Fruit fly (Drosophila melanogaster) whole organism, embryonic: Measurements from ENCODE around the gene Sec10.

Source experiments
- ATbp ChIP-seq: fragments of 200-800 bp; sonication (Bioruptor generic); optimal IDR thresholded peaks from 2 replicates; lab custom pipeline; 2017; ENCODE audit warnings: missing biosample characterization, mild to moderate bottlenecking, missing genetic modification characterization, missing genetic modification reagents
- Atf6 ChIP-seq: fragments of 200-800 bp; sonication (Bioruptor generic); IDR thresholded peaks from 2 replicates; pipeline ENCODE4 v1.3.6; 2022; ENCODE audit warnings: missing biosample characterization, missing genetic modification characterization
- B-H2 ChIP-seq: fragments of 200-800 bp; sonication (Bioruptor generic); optimal IDR thresholded peaks from 2 replicates; lab custom pipeline; 2018; ENCODE audit warnings: missing biosample characterization, mild to moderate bottlenecking, missing genetic modification characterization
- CG10274 ChIP-seq: fragments of 200-800 bp; sonication (Bioruptor generic); optimal IDR thresholded peaks from 3 replicates; lab custom pipeline; 2017; ENCODE audit warnings: missing biosample characterization, mild to moderate bottlenecking, missing genetic modification characterization
- CG11560 ChIP-seq: fragments of 200-800 bp; sonication (Bioruptor generic); IDR thresholded peaks from 3 replicates; pipeline ENCODE4 v1.3.6; 2022; ENCODE audit warnings: missing biosample characterization, missing genetic modification characterization
- CG11695 ChIP-seq: fragments of 200-800 bp; sonication (Bioruptor generic); IDR thresholded peaks from 3 replicates; pipeline ENCODE4 v1.3.6; 2022; ENCODE audit warnings: missing biosample characterization, missing genetic modification characterization
- CG12299 ChIP-seq: fragments of 200-800 bp; sonication (Bioruptor generic); optimal IDR thresholded peaks from 2 replicates; lab custom pipeline; 2018; ENCODE audit warnings: missing biosample characterization, mild to moderate bottlenecking, missing genetic modification characterization
- CG13123 ChIP-seq: fragments of 200-800 bp; sonication (Bioruptor generic); optimal IDR thresholded peaks from 2 replicates; lab custom pipeline; 2016; ENCODE audit warnings: missing biosample characterization, missing genetic modification characterization
- CG13894 ChIP-seq: fragments of 200-800 bp; sonication (Bioruptor generic); optimal IDR thresholded peaks from 3 replicates; lab custom pipeline; 2018; ENCODE audit warnings: missing biosample characterization, mild to moderate bottlenecking, missing genetic modification characterization, moderate library complexity
- CG17359 ChIP-seq: fragments of 200-800 bp; sonication (Bioruptor generic); optimal IDR thresholded peaks from 3 replicates; lab custom pipeline; 2018; ENCODE audit warnings: missing biosample characterization, mild to moderate bottlenecking, missing genetic modification characterization, moderate library complexity
- CG34224 ChIP-seq: fragments of 200-800 bp; sonication (Bioruptor generic); IDR thresholded peaks from 3 replicates; pipeline ENCODE4 v1.3.6; 2022; ENCODE audit warnings: missing biosample characterization, missing genetic modification characterization; ENCODE audit not compliant: partially characterized antibody
- CG34422 ChIP-seq: fragments of 200-800 bp; sonication (Bioruptor generic); IDR thresholded peaks from 3 replicates; pipeline ENCODE4 v1.3.6; 2022; ENCODE audit warnings: missing biosample characterization, missing genetic modification characterization
- CG7357 ChIP-seq: fragments of 200-800 bp; sonication (Bioruptor generic); IDR thresholded peaks from 3 replicates; pipeline ENCODE4 v1.3.6; 2022; ENCODE audit warnings: missing biosample characterization, missing genetic modification characterization
- CG8281 ChIP-seq: fragments of 200-800 bp; sonication (Bioruptor generic); optimal IDR thresholded peaks from 2 replicates; lab custom pipeline; 2018; ENCODE audit warnings: missing biosample characterization, mild to moderate bottlenecking, missing genetic modification characterization, moderate library complexity
- CHES-1-like ChIP-seq: fragments of 200-800 bp; sonication (Bioruptor generic); optimal IDR thresholded peaks from 2 replicates; lab custom pipeline; 2016; ENCODE audit warnings: missing biosample characterization, missing genetic modification characterization
- Dbx ChIP-seq: fragments of 200-800 bp; sonication (Bioruptor generic); IDR thresholded peaks from 3 replicates; pipeline ENCODE4 v1.3.6; 2022; ENCODE audit warnings: missing biosample characterization, missing genetic modification characterization
- Dek ChIP-seq: fragments of 200-800 bp; sonication (Bioruptor generic); optimal IDR thresholded peaks from 3 replicates; lab custom pipeline; 2019; ENCODE audit warnings: missing biosample characterization, mild to moderate bottlenecking, missing genetic modification characterization, moderate library complexity
- Dp ChIP-seq: fragments of 200-800 bp; sonication (Bioruptor generic); optimal IDR thresholded peaks from 2 replicates; lab custom pipeline; 2018; ENCODE audit warnings: missing biosample characterization, mild to moderate bottlenecking, missing genetic modification characterization, moderate library complexity
- Elba2 ChIP-seq: fragments of 200-800 bp; sonication (Bioruptor generic); optimal IDR thresholded peaks from 3 replicates; lab custom pipeline; 2016; ENCODE audit warnings: missing biosample characterization, missing genetic modification characterization
- Gsc ChIP-seq: fragments of 200-800 bp; sonication (Bioruptor generic); IDR thresholded peaks from 2 replicates; pipeline ENCODE4 v1.3.6; 2022; ENCODE audit warnings: missing biosample characterization, missing genetic modification characterization
- H15 ChIP-seq: fragments of 200-800 bp; sonication (Bioruptor generic); IDR thresholded peaks from 3 replicates; pipeline ENCODE4 v1.3.6; 2022; ENCODE audit warnings: missing biosample characterization, missing genetic modification characterization
- HHEX ChIP-seq: fragments of 200-800 bp; sonication (Bioruptor generic); optimal IDR thresholded peaks from 3 replicates; lab custom pipeline; 2017; ENCODE audit warnings: missing biosample characterization, mild to moderate bottlenecking, missing genetic modification characterization, missing genetic modification reagents
- Kr ChIP-seq: fragments of 200-800 bp; sonication (Bioruptor generic); optimal IDR thresholded peaks from 2 replicates; lab custom pipeline; 2017; ENCODE audit warnings: missing biosample characterization, mild to moderate bottlenecking, missing genetic modification characterization
- Meics ChIP-seq: fragments of 200-800 bp; sonication (Bioruptor generic); optimal IDR thresholded peaks from 2 replicates; lab custom pipeline; 2017; ENCODE audit warnings: missing biosample characterization, mild to moderate bottlenecking, missing genetic modification characterization
- Mrtf ChIP-seq: fragments of 200-800 bp; sonication (Bioruptor generic); IDR thresholded peaks from 3 replicates; pipeline ENCODE4 v1.3.6; 2022; ENCODE audit warnings: missing biosample characterization, missing genetic modification characterization
- NfI ChIP-seq: fragments of 200-800 bp; sonication (Bioruptor generic); optimal IDR thresholded peaks from 3 replicates; lab custom pipeline; 2018; ENCODE audit warnings: missing biosample characterization, mild to moderate bottlenecking, missing genetic modification characterization, moderate library complexity
- Rfx ChIP-seq: fragments of 200-800 bp; sonication (Bioruptor generic); IDR thresholded peaks from 2 replicates; pipeline ENCODE4 v1.3.6; 2022; ENCODE audit warnings: missing biosample characterization, missing genetic modification characterization
- Sin3A ChIP-seq: fragments of >200 bp; optimal IDR thresholded peaks from 2 replicates; lab custom pipeline; 2018
- Sox100B ChIP-seq: fragments of 200-800 bp; sonication (Bioruptor generic); optimal IDR thresholded peaks from 3 replicates; lab custom pipeline; 2018; ENCODE audit warnings: missing biosample characterization, mild to moderate bottlenecking, missing genetic modification characterization
- Usf ChIP-seq: fragments of 200-800 bp; sonication (Bioruptor generic); optimal IDR thresholded peaks from 2 replicates; lab custom pipeline; 2017; ENCODE audit warnings: missing genotype, missing biosample characterization, missing genetic modification characterization
- Vsx1 ChIP-seq: fragments of 200-800 bp; sonication (Bioruptor generic); optimal IDR thresholded peaks from 2 replicates; lab custom pipeline; 2017; ENCODE audit warnings: missing biosample characterization, mild to moderate bottlenecking, missing genetic modification characterization, missing genetic modification reagents
- ap ChIP-seq: fragments of 200-800 bp; sonication (Bioruptor generic); IDR thresholded peaks from 2 replicates; pipeline ENCODE4 v1.3.6; 2022; ENCODE audit warnings: missing biosample characterization, missing genetic modification characterization
- ase ChIP-seq: fragments of 200-800 bp; sonication (Bioruptor generic); IDR thresholded peaks from 3 replicates; pipeline ENCODE4 v1.3.6; 2022; ENCODE audit warnings: missing biosample characterization, missing genetic modification characterization
- az2 ChIP-seq: fragments of 200-800 bp; sonication (Bioruptor generic); optimal IDR thresholded peaks from 3 replicates; lab custom pipeline; 2016; ENCODE audit warnings: missing biosample characterization, missing genetic modification characterization
- bigmax ChIP-seq: fragments of 200-800 bp; sonication (Bioruptor generic); optimal IDR thresholded peaks from 2 replicates; lab custom pipeline; 2018; ENCODE audit warnings: missing biosample characterization, mild to moderate bottlenecking, missing genetic modification characterization
- cas ChIP-seq: fragments of 200-800 bp; sonication (Bioruptor generic); IDR thresholded peaks from 2 replicates; pipeline ENCODE4 v1.3.6; 2022; ENCODE audit warnings: missing biosample characterization, missing genetic modification characterization
- cg ChIP-seq: fragments of 200-800 bp; sonication (Bioruptor generic); optimal IDR thresholded peaks from 3 replicates; lab custom pipeline; 2019; ENCODE audit warnings: missing biosample characterization, mild to moderate bottlenecking, missing genetic modification characterization, moderate library complexity
- dpn ChIP-seq, 2 experiments: fragments of 200-800 bp; sonication (Bioruptor generic); optimal IDR thresholded peaks; 3 replicates each; lab custom pipeline; 2016; ENCODE audit warnings: missing biosample characterization in 2 of 2, missing genetic modification characterization in 2 of 2
- fru ChIP-seq: fragments of >200 bp; optimal IDR thresholded peaks from 2 replicates; lab custom pipeline; 2017
- mld ChIP-seq: fragments of 200-800 bp; sonication (Bioruptor generic); IDR thresholded peaks from 3 replicates; pipeline ENCODE4 v1.3.6; 2022; ENCODE audit warnings: missing biosample characterization, missing genetic modification characterization; ENCODE audit not compliant: partially characterized antibody
- nerfin-2 ChIP-seq: fragments of 200-800 bp; sonication (Bioruptor generic); IDR thresholded peaks from 2 replicates; pipeline ENCODE4 v1.3.6; 2022; ENCODE audit warnings: missing biosample characterization, missing genetic modification characterization; ENCODE audit not compliant: partially characterized antibody
- onecut ChIP-seq: fragments of 200-800 bp; sonication (Bioruptor generic); IDR thresholded peaks from 2 replicates; pipeline ENCODE4 v1.3.6; 2022; ENCODE audit warnings: missing biosample characterization, missing genetic modification characterization
- pho ChIP-seq: fragments of 200-800 bp; sonication (Bioruptor generic); optimal IDR thresholded peaks from 2 replicates; lab custom pipeline; 2016; ENCODE audit warnings: missing biosample characterization, missing genetic modification characterization
- pros ChIP-seq: fragments of 200-800 bp; sonication (Bioruptor generic); optimal IDR thresholded peaks from 3 replicates; lab custom pipeline; 2019; ENCODE audit warnings: missing biosample characterization, mild to moderate bottlenecking, missing genetic modification characterization, moderate library complexity
- ro ChIP-seq: fragments of 200-800 bp; sonication (Bioruptor generic); IDR thresholded peaks from 2 replicates; pipeline ENCODE4 v1.3.6; 2022; ENCODE audit warnings: missing biosample characterization, missing genetic modification characterization
- sc ChIP-seq, 3 experiments: fragments of >200 bp in 2 of 3; fragments of 200-800 bp in 1 of 3; sonication (Bioruptor generic) in 1 of 3; optimal IDR thresholded peaks; 2 replicates in 2 of 3; 3 replicates in 1 of 3; lab custom pipeline; 2017; ENCODE audit warnings: mild to moderate bottlenecking in 1 of 3, missing biosample characterization in 1 of 3, missing genetic modification characterization in 1 of 3, missing genetic modification reagents in 1 of 3
- stc ChIP-seq: fragments of 200-800 bp; sonication (Bioruptor generic); IDR thresholded peaks from 2 replicates; pipeline ENCODE4 v1.3.6; 2022; ENCODE audit warnings: missing biosample characterization, missing genetic modification characterization
- tap ChIP-seq: fragments of 200-800 bp; optimal IDR thresholded peaks from 3 replicates; lab custom pipeline; 2019; ENCODE audit warnings: missing biosample characterization, mild to moderate bottlenecking, missing genetic modification characterization, moderate library complexity
- vvl ChIP-seq: fragments of 200-800 bp; sonication (Bioruptor generic); IDR thresholded peaks from 2 replicates; pipeline ENCODE4 v1.3.6; 2022; ENCODE audit warnings: missing biosample characterization, missing genetic modification characterization
- zf30C ChIP-seq: fragments of 200-800 bp; sonication (Bioruptor generic); optimal IDR thresholded peaks from 3 replicates; lab custom pipeline; 2018; ENCODE audit warnings: missing biosample characterization, mild to moderate bottlenecking, missing genetic modification characterization

The Sec10 gene

dm6 chr3R:24141013-24141592 is 6.5 kb downstream of the Sec10 start, which contains the start of gene Kal1 (continued):
- TF ChIP-seq sc (optimal IDR thresholded peaks at IDR 0.05; lab: Kevin White, UChicago) (no peak), sc (GFP tag; optimal IDR thresholded peaks at IDR 0.05; lab: Kevin White, UChicago) (peak; percentile 93), Rfx (peak; percentile 80), Dek (tag; lab: Kevin White, UChicago) (peak; percentile 61), Kr (GFP tag; lab: Kevin White, UChicago) (no peak), ase (GFP tag; lab: Robert Waterston, UW) (peak; percentile 86), tap (tag; lab: Kevin White, UChicago) (peak; percentile 96), CG10274 (peak; percentile 66), vvl (GFP tag; lab: Robert Waterston, UW) (peak; percentile 98), fru (lab: Kevin White, UChicago) (no peak), dpn (GFP tag; optimal IDR thresholded peaks at IDR 0.05; lab: Kevin White, UChicago) (peak in 1 of 2 experiments; percentile 86), CG7357 (GFP tag; lab: Robert Waterston, UW) (peak; percentile 76), az2 (GFP tag; lab: Kevin White, UChicago) (peak; percentile 89), onecut (peak; percentile 87), Gsc (peak; percentile 69), Mrtf (GFP tag; lab: Robert Waterston, UW) (peak; percentile 83), cas (GFP tag; lab: Robert Waterston, UW) (peak; percentile 57), H15 (GFP tag; lab: Robert Waterston, UW) (peak; percentile 90), ro (GFP tag; lab: Robert Waterston, UW) (peak; percentile 78), Elba2 (no peak), stc (peak; percentile 95), mld (GFP tag; lab: Robert Waterston, UW) (no peak), Atf6 (GFP tag; lab: Robert Waterston, UW) (peak; percentile 89), Vsx1 (GFP tag; lab: Kevin White, UChicago) (peak; percentile 86), Usf (GFP tag; lab: Kevin White, UChicago) (peak; percentile 74), CG12299 (peak; percentile 89), HHEX (GFP tag; lab: Kevin White, UChicago) (peak; percentile 91), Dp (GFP tag; lab: Kevin White, UChicago) (no peak), ATbp (GFP tag; lab: Kevin White, UChicago) (peak; percentile 96), zf30C (GFP tag; lab: Kevin White, UChicago) (no peak), B-H2 (GFP tag; lab: Kevin White, UChicago) (no peak), nerfin-2 (no peak), CG11560 (peak; percentile 72; the same call in 2 of the 3 replicates), CG11695 (GFP tag; lab: Robert Waterston, UW) (peak; percentile 95), cg (GFP tag; lab: Kevin White, UChicago) (peak; percentile 26), pros (no peak), CG34422 (GFP tag; lab: Robert Waterston, UW) (peak; percentile 90), CG13894 (no peak), CG17359 (tag; lab: Kevin White, UChicago) (peak; percentile 96), ap (peak; percentile 89), Sin3A (lab: Kevin White, UChicago) (no peak), CG8281 (peak; percentile 70), Sox100B (peak; percentile 95), Dbx (GFP tag; lab: Robert Waterston, UW) (peak; percentile 71), CG13123 (GFP tag; lab: Kevin White, UChicago) (peak; percentile 72), Meics (GFP tag; lab: Kevin White, UChicago) (peak; percentile 82), pho (GFP tag; lab: Kevin White, UChicago) (no peak), bigmax (no peak), NfI (GFP tag; lab: Kevin White, UChicago) (peak; percentile 83), CG34224 (GFP tag; lab: Robert Waterston, UW) (no peak), CHES-1-like (GFP tag; lab: Kevin White, UChicago) (no peak)
